Worm (Caenorhabditis elegans) whole organism, late embryonic: ENCODE data around the gene F46B3.1.

Source experiments
- T23F11.4 ChIP-seq: fragments of 200-800 bp; sonication (Bioruptor generic); optimal IDR thresholded peaks from 2 replicates; lab custom pipeline; 2018; ENCODE audit warnings: mild to moderate bottlenecking, missing genetic modification characterization, missing compliant biosample characterization
- ceh-19 ChIP-seq: fragments of 200-800 bp; sonication (Bioruptor generic); optimal IDR thresholded peaks from 2 replicates; lab custom pipeline; 2018; ENCODE audit warnings: mild to moderate bottlenecking, missing genetic modification characterization, missing compliant biosample characterization
- ceh-2 ChIP-seq: sonication (generic microtip); optimal IDR thresholded peaks from 2 replicates; lab custom pipeline; 2016; ENCODE audit warnings: missing genotype, missing genetic modification characterization, missing compliant biosample characterization
- dmd-4 ChIP-seq: sonication (generic microtip); optimal IDR thresholded peaks from 2 replicates; lab custom pipeline; 2016; ENCODE audit warnings: borderline replicate concordance, missing genetic modification characterization, missing compliant biosample characterization
- fkh-10 ChIP-seq: fragments of 150-350 bp; optimal IDR thresholded peaks from 2 replicates; lab custom pipeline; 2014; ENCODE audit warnings: missing biosample characterization, missing genetic modification reagents, missing genetic modification characterization
- hlh-30 ChIP-seq: sonication (generic microtip); optimal IDR thresholded peaks from 2 replicates; lab custom pipeline; 2017; ENCODE audit warnings: antibody characterized with exemption, missing genetic modification characterization, missing compliant biosample characterization; ENCODE audit not compliant: insufficient read depth
- lim-6 ChIP-seq: sonication (generic microtip); optimal IDR thresholded peaks from 2 replicates; lab custom pipeline; 2016; ENCODE audit warnings: missing genetic modification characterization, missing compliant biosample characterization
- nhr-232 ChIP-seq: sonication (generic microtip); optimal IDR thresholded peaks from 2 replicates; lab custom pipeline; 2016; ENCODE audit warnings: missing genetic modification characterization, missing compliant biosample characterization
- npax-4 ChIP-seq: sonication (generic microtip); optimal IDR thresholded peaks from 2 replicates; lab custom pipeline; 2016; ENCODE audit warnings: missing genetic modification characterization, missing compliant biosample characterization
- odd-2 ChIP-seq: sonication (generic microtip); optimal IDR thresholded peaks from 2 replicates; lab custom pipeline; 2017; ENCODE audit warnings: antibody characterized with exemption, mild to moderate bottlenecking, missing genetic modification characterization, missing compliant biosample characterization
- pros-1 ChIP-seq: fragments of 150-350 bp; optimal IDR thresholded peaks from 2 replicates; lab custom pipeline; 2014; ENCODE audit warnings: missing biosample characterization, missing genetic modification reagents, missing genetic modification characterization
- tbx-2 ChIP-seq: sonication (generic microtip); optimal IDR thresholded peaks from 2 replicates; lab custom pipeline; 2016; ENCODE audit warnings: missing genetic modification characterization, missing compliant biosample characterization
- unc-42 ChIP-seq: sonication (generic microtip); optimal IDR thresholded peaks from 2 replicates; lab custom pipeline; 2016; ENCODE audit warnings: missing genotype, missing genetic modification characterization, missing compliant biosample characterization

DNA sequence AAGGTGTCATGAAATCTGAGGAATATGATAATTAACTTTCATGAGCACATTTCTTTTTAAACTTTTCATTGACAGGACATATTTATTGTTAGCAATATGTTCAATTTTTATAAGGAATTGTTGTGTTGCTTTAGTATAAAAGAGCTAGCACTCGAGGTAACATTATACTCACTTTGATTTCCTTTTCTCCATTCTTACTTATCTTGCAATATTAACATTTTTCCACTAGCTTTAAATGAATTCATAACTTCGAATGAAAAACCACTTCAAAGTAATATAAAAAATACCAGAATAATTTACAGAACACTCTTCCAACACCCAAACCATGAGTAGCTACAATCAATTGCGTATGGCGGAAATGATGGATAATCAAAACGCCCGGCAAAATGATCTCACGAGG is 23.6 kb downstream of the F46B3.1 start, which contains the start of gene F26F2.5:
- TF ChIP-seq ceh-2 (tag; lab: Kevin White, UChicago) = no peak
- TF ChIP-seq lim-6 (tag; lab: Kevin White, UChicago) = no peak
- no peak for TF ChIP-seq unc-42
- no peak for TF ChIP-seq nhr-232 (tag; lab: Kevin White, UChicago)
- TF ChIP-seq fkh-10 (GFP tag; lab: Kevin White, UChicago) = no peak
- no peak for TF ChIP-seq hlh-30 (tag; lab: Kevin White, UChicago)
- no peak for TF ChIP-seq dmd-4 (tag; lab: Kevin White, UChicago)
- TF ChIP-seq ceh-19 (GFP tag; lab: Kevin White, UChicago) = no peak
- TF ChIP-seq T23F11.4 (GFP tag; lab: Kevin White, UChicago) = no peak
- no peak for TF ChIP-seq odd-2
- TF ChIP-seq npax-4 (tag; lab: Kevin White, UChicago) = no peak
- TF ChIP-seq tbx-2 (tag; lab: Kevin White, UChicago) = no peak
- no peak for TF ChIP-seq pros-1
